Fruit fly (Drosophila melanogaster) whole organism, embryonic: ENCODE measurements around the gene CG14696.

Experiments
- CG7987 ChIP-seq: fragments of 200-800 bp; sonication (Bioruptor generic); optimal IDR thresholded peaks from 2 replicates; lab custom pipeline; 2018; ENCODE audit warnings: missing biosample characterization, mild to moderate bottlenecking, missing genetic modification characterization, moderate library complexity
- Taf1 ChIP-seq: fragments of 200-800 bp; sonication (Bioruptor generic); IDR thresholded peaks from 2 replicates; pipeline ENCODE4 v1.3.6; 2022; ENCODE audit warnings: missing biosample characterization, missing genetic modification characterization
- fru ChIP-seq: fragments of >200 bp; optimal IDR thresholded peaks from 2 replicates; lab custom pipeline; 2017
- kah ChIP-seq: fragments of 200-800 bp; sonication (Bioruptor generic); optimal IDR thresholded peaks from 2 replicates; lab custom pipeline; 2018; ENCODE audit warnings: missing biosample characterization, mild to moderate bottlenecking, missing genetic modification characterization
- pnt ChIP-seq: fragments of 200-800 bp; sonication (Bioruptor generic); optimal IDR thresholded peaks from 3 replicates; lab custom pipeline; 2016; ENCODE audit warnings: missing biosample characterization, missing genetic modification characterization

dm6 chr3R:10836924-10837323, 47.9 kb downstream of the CG14696 start:
- TF ChIP-seq fru (lab: Kevin White, UChicago) (no peak), kah (GFP tag; lab: Kevin White, UChicago) (no peak), CG7987 (GFP tag; lab: Kevin White, UChicago) (no peak), Taf1 (no peak), pnt (GFP tag; lab: Kevin White, UChicago) (no peak)
